Fruit fly (Drosophila melanogaster): ENCODE measurements around the gene hwt.

Gene hwt

dm6 chrX:12574666-12575202 is 6.5 kb upstream of the hwt start (continued):
- TF ChIP-seq Atf6 (GFP tag; IDR thresholded peaks at IDR 0.05): no peak
- TF ChIP-seq exex (tag; optimal IDR thresholded peaks at IDR 0.05): peak; percentile 5
- no peak for TF ChIP-seq repo (GFP tag; optimal IDR thresholded peaks at IDR 0.05)
- TF ChIP-seq CG9797 (GFP tag; optimal IDR thresholded peaks at IDR 0.05): no peak
- peak; percentile 76 for TF ChIP-seq Med (GFP tag)
- TF ChIP-seq pfk (GFP tag; optimal IDR thresholded peaks at IDR 0.05): peak; percentile 99
- no peak for TF ChIP-seq Ravus (GFP tag; IDR thresholded peaks at IDR 0.05)
- 0 out of 4 replicates have a peak, but pooled peaks have one; percentile 24 for TF ChIP-seq Dll (GFP tag; IDR thresholded peaks at IDR 0.05; ENCODE audit: partially characterized antibody)
- peak; percentile 92 for TF ChIP-seq psq (GFP tag; optimal IDR thresholded peaks at IDR 0.05)
- peak; percentile 6 to 96 for TF ChIP-seq bsh (GFP tag; optimal IDR thresholded peaks at IDR 0.05)
- TF ChIP-seq D19A (tag; optimal IDR thresholded peaks at IDR 0.05): peak; percentile 41
- peak; percentile 77 for TF ChIP-seq Adf1 (GFP tag; IDR thresholded peaks at IDR 0.05)
- TF ChIP-seq Trl (optimal IDR thresholded peaks at IDR 0.05): peak; percentile 20 to 43
- no peak for TF ChIP-seq Trl (GFP tag; optimal IDR thresholded peaks at IDR 0.05)
- TF ChIP-seq CG10979 (tag; optimal IDR thresholded peaks at IDR 0.05): no peak
- TF ChIP-seq CG13123 (GFP tag; optimal IDR thresholded peaks at IDR 0.05): no peak
- no peak for TF ChIP-seq CG9817 (tag; optimal IDR thresholded peaks at IDR 0.05)
- TF ChIP-seq chif (GFP tag; optimal IDR thresholded peaks at IDR 0.05): no peak
- no peak for TF ChIP-seq CG18476 (GFP tag; optimal IDR thresholded peaks at IDR 0.05)
- no peak for TF ChIP-seq so (GFP tag; IDR thresholded peaks at IDR 0.05)
- peak; percentile 87 for TF ChIP-seq CG17385 (GFP tag; optimal IDR thresholded peaks at IDR 0.05)
- TF ChIP-seq Ets65A (GFP tag): no peak
- no peak for TF ChIP-seq CG11398 (GFP tag; optimal IDR thresholded peaks at IDR 0.05)
- TF ChIP-seq MESR4 (GFP tag; optimal IDR thresholded peaks at IDR 0.05): no peak
- no peak for TF ChIP-seq CG2678 (tag; optimal IDR thresholded peaks at IDR 0.05)
- TF ChIP-seq CG10147 (GFP tag; optimal IDR thresholded peaks at IDR 0.05): no peak
- TF ChIP-seq kah (GFP tag; optimal IDR thresholded peaks at IDR 0.05): no peak
- TF ChIP-seq Aef1 (GFP tag; IDR thresholded peaks at IDR 0.05): peak; percentile 42; the same call in 2 of the 3 replicates
- TF ChIP-seq D19B (GFP tag; optimal IDR thresholded peaks at IDR 0.05): no peak
- TF ChIP-seq fru (optimal IDR thresholded peaks at IDR 0.05): no peak
- TF ChIP-seq Hr51 (GFP tag; optimal IDR thresholded peaks at IDR 0.05): peak in 1 of 2 experiments; percentile 19
- no peak for TF ChIP-seq pb (GFP tag; optimal IDR thresholded peaks at IDR 0.05)
- no peak for TF ChIP-seq CG12071 (GFP tag; optimal IDR thresholded peaks at IDR 0.05)
- no peak for TF ChIP-seq CG1529 (GFP tag; optimal IDR thresholded peaks at IDR 0.05)
- TF ChIP-seq zen (tag; optimal IDR thresholded peaks at IDR 0.05): no peak
- TF ChIP-seq Xrp1 (GFP tag; IDR thresholded peaks at IDR 0.05): 0 out of 2 replicates have a peak, but pooled peaks have one; percentile 5
- TF ChIP-seq crol (GFP tag; IDR thresholded peaks at IDR 0.05): peak; percentile 75; the same call in 1 of the 2 replicates
- no peak for TF ChIP-seq jigr1 (GFP tag; IDR thresholded peaks at IDR 0.05)
- TF ChIP-seq CG2129 (GFP tag; IDR thresholded peaks at IDR 0.05; ENCODE audit: partially characterized antibody): no peak
- TF ChIP-seq nom (GFP tag; optimal IDR thresholded peaks at IDR 0.05): peak; percentile 99
- TF ChIP-seq gcm (GFP tag; optimal IDR thresholded peaks at IDR 0.05): peak; percentile 58
- TF ChIP-seq ab (GFP tag; optimal IDR thresholded peaks at IDR 0.05): no peak

- TF ChIP-seq trem (tag; optimal IDR thresholded peaks at IDR 0.05) (peak; percentile 43), lola (GFP tag; optimal IDR thresholded peaks at IDR 0.05) (peak in 1 of 3 experiments; percentile 28), CG12744 (GFP tag; optimal IDR thresholded peaks at IDR 0.05) (no peak), onecut (GFP tag; IDR thresholded peaks at IDR 0.05) (peak; percentile 66), CG11085 (GFP tag; IDR thresholded peaks at IDR 0.05) (peak; percentile 59; the same call in 1 of the 2 replicates), CG8388 (GFP tag; optimal IDR thresholded peaks at IDR 0.05) (peak; percentile 70), tio (GFP tag; optimal IDR thresholded peaks at IDR 0.05) (peak; percentile 49), ttk (GFP tag; IDR thresholded peaks at IDR 0.05) (peak; percentile 70; the same call in 1 of the 2 replicates), unpg (GFP tag; optimal IDR thresholded peaks at IDR 0.05) (peak; percentile 85), cato (GFP tag; optimal IDR thresholded peaks at IDR 0.05; ENCODE audit: borderline replicate concordance) (peak; percentile 37), CG13123 (GFP tag; optimal IDR thresholded peaks at IDR 0.05) (peak; percentile 26), Hey (tag; optimal IDR thresholded peaks at IDR 0.05) (no peak)
These were observed 589 bp downstream of the hwt start for dm6 chrX:12567663-12568062.
